Fruit fly (Drosophila melanogaster) whole organism, embryonic: ENCODE results near the gene Dbx.

ENCODE experiments used
- CG9609 ChIP-seq: fragments of 200-800 bp; sonication (Bioruptor generic); optimal IDR thresholded peaks from 3 replicates; lab custom pipeline; 2016; ENCODE audit warnings: missing biosample characterization, missing genetic modification characterization
- br ChIP-seq: fragments of >200 bp; optimal IDR thresholded peaks from 2 replicates; lab custom pipeline; 2017

- TF ChIP-seq CG9609 (GFP tag; lab: Kevin White, UChicago) (no peak), br (no peak)
Measured at dm6 chr3L:1920943-1921342, at the start of gene Dbx.
